Worm (Caenorhabditis elegans): ENCODE data around the gene Y54E2A.4.

Y54E2A.4 gene

ce11 chrII:14794935-14795454 is 40.6 kb downstream of the Y54E2A.4 start, which contains the start of gene eif-3.B (continued):
- TF ChIP-seq nhr-67 (tag; optimal IDR thresholded peaks at IDR 0.05) (no peak), unc-39 (tag; optimal IDR thresholded peaks at IDR 0.05) (no peak), snpc-4 (tag; optimal IDR thresholded peaks at IDR 0.05) (peak; percentile 96)

- peak; percentile 40 for TF ChIP-seq snpc-4 (tag; optimal IDR thresholded peaks at IDR 0.05)
- peak; percentile 24 for TF ChIP-seq skn-1 (tag; optimal IDR thresholded peaks at IDR 0.05)
- TF ChIP-seq ceh-28 (tag; optimal IDR thresholded peaks at IDR 0.05) = no peak
- no peak for TF ChIP-seq ceh-9 (tag; optimal IDR thresholded peaks at IDR 0.05)
- no peak for TF ChIP-seq mml-1 (tag; optimal IDR thresholded peaks at IDR 0.05)
- TF ChIP-seq pha-4 (tag; optimal IDR thresholded peaks at IDR 0.05) = peak; percentile 57
- peak; percentile 15 for TF ChIP-seq nfya-1 (tag; optimal IDR thresholded peaks at IDR 0.05; ENCODE audit: insufficient read depth)
- peak; percentile 4 for TF ChIP-seq pqm-1 (tag; optimal IDR thresholded peaks at IDR 0.05)
- no peak for TF ChIP-seq lin-39 (tag; optimal IDR thresholded peaks at IDR 0.05)
- no peak for TF ChIP-seq fkh-10 (GFP tag; optimal IDR thresholded peaks at IDR 0.05)
- peak; percentile 10 for TF ChIP-seq nhr-43 (tag; optimal IDR thresholded peaks at IDR 0.05; ENCODE audit: poor library complexity, severe bottlenecking)
- TF ChIP-seq nhr-77 (tag; optimal IDR thresholded peaks at IDR 0.05) = peak; percentile 32
- TF ChIP-seq egl-5 (tag; optimal IDR thresholded peaks at IDR 0.05) = no peak
- peak; percentile 8 for TF ChIP-seq elt-2 (tag; optimal IDR thresholded peaks at IDR 0.05)
- no peak for TF ChIP-seq eor-1 (tag; optimal IDR thresholded peaks at IDR 0.05)
- TF ChIP-seq ceh-82 (tag; optimal IDR thresholded peaks at IDR 0.05) = no peak
- peak; percentile 29 for TF ChIP-seq hmg-11 (tag; optimal IDR thresholded peaks at IDR 0.05)
- peak; percentile 8 for TF ChIP-seq nhr-23 (tag; optimal IDR thresholded peaks at IDR 0.05)
These were observed 43.7 kb downstream of the Y54E2A.4 start, which contains the start of gene tbc-20 for ce11 chrII:14798047-14798522. Gene tbc-20, plus strand, starts transcription at chrII:14798472.

- TF ChIP-seq egl-5 (tag; optimal IDR thresholded peaks at IDR 0.05) (no peak), nhr-237 (tag; optimal IDR thresholded peaks at IDR 0.05) (no peak), mdl-1 (tag; optimal IDR thresholded peaks at IDR 0.05) (no peak), ZK546.5 (tag; optimal IDR thresholded peaks at IDR 0.05) (no peak), nhr-43 (tag; optimal IDR thresholded peaks at IDR 0.05; ENCODE audit: poor library complexity, severe bottlenecking) (no peak), lsy-12 (tag; optimal IDR thresholded peaks at IDR 0.05) (no peak), ztf-4 (tag; optimal IDR thresholded peaks at IDR 0.05) (no peak), nhr-23 (tag; optimal IDR thresholded peaks at IDR 0.05) (no peak), tbx-2 (tag; optimal IDR thresholded peaks at IDR 0.05) (no peak), elt-3 (tag; optimal IDR thresholded peaks at IDR 0.05) (no peak), nhr-67 (tag; optimal IDR thresholded peaks at IDR 0.05) (no peak)
These were observed 44.9 kb downstream of the Y54E2A.4 start for ce11 chrII:14799367-14799766.

- TF ChIP-seq egl-5 (tag; optimal IDR thresholded peaks at IDR 0.05) (no peak), unc-62 (GFP tag; optimal IDR thresholded peaks at IDR 0.05) (no peak), nhr-237 (tag; optimal IDR thresholded peaks at IDR 0.05) (no peak), pqm-1 (tag; optimal IDR thresholded peaks at IDR 0.05) (no peak), nhr-67 (tag; optimal IDR thresholded peaks at IDR 0.05) (no peak), nhr-77 (tag; optimal IDR thresholded peaks at IDR 0.05) (no peak), nhr-11 (tag; optimal IDR thresholded peaks at IDR 0.05) (no peak), nhr-12 (tag; optimal IDR thresholded peaks at IDR 0.05) (no peak), nhr-43 (tag; optimal IDR thresholded peaks at IDR 0.05; ENCODE audit: poor library complexity, severe bottlenecking) (peak; percentile 41), mml-1 (tag; optimal IDR thresholded peaks at IDR 0.05) (no peak), elt-2 (tag; optimal IDR thresholded peaks at IDR 0.05) (peak; percentile 6), R02D3.7 (tag; optimal IDR thresholded peaks at IDR 0.05) (no peak), hmg-11 (tag; optimal IDR thresholded peaks at IDR 0.05) (peak; percentile 75), nhr-23 (tag; optimal IDR thresholded peaks at IDR 0.05) (no peak), elt-3 (tag; optimal IDR thresholded peaks at IDR 0.05) (no peak), daf-12 (tag; optimal IDR thresholded peaks at IDR 0.05) (no peak), sea-2 (GFP tag; optimal IDR thresholded peaks at IDR 0.05) (no peak), nhr-28 (tag; optimal IDR thresholded peaks at IDR 0.05) (no peak), nhr-76 (tag; optimal IDR thresholded peaks at IDR 0.05) (no peak), elt-1 (tag; optimal IDR thresholded peaks at IDR 0.05) (no peak), aly-2 (tag; optimal IDR thresholded peaks at IDR 0.05) (no peak), mdl-1 (tag; optimal IDR thresholded peaks at IDR 0.05) (no peak), pha-4 (tag; optimal IDR thresholded peaks at IDR 0.05) (no peak), ceh-28 (tag; optimal IDR thresholded peaks at IDR 0.05) (no peak), ceh-82 (tag; optimal IDR thresholded peaks at IDR 0.05) (no peak), ceh-16 (tag; optimal IDR thresholded peaks at IDR 0.05) (no peak), ama-1 (optimal IDR thresholded peaks at IDR 0.05) (peak; percentile 45), unc-39 (tag; optimal IDR thresholded peaks at IDR 0.05) (no peak), lin-39 (tag; optimal IDR thresholded peaks at IDR 0.05) (peak; percentile 65), lin-15B (tag; optimal IDR thresholded peaks at IDR 0.05) (peak; percentile 37), ztf-11 (tag; optimal IDR thresholded peaks at IDR 0.05) (no peak), ztf-4 (tag; optimal IDR thresholded peaks at IDR 0.05) (no peak), fkh-2 (tag; optimal IDR thresholded peaks at IDR 0.05) (no peak), fos-1 (tag; optimal IDR thresholded peaks at IDR 0.05) (no peak), snpc-4 (tag; optimal IDR thresholded peaks at IDR 0.05) (peak; percentile 98), skn-1 (tag; optimal IDR thresholded peaks at IDR 0.05) (no peak), nhr-25 (tag; optimal IDR thresholded peaks at IDR 0.05) (no peak)
These were observed 46.7 kb downstream of the Y54E2A.4 start for ce11 chrII:14801086-14801531.

Measured in whole organism, L3 larva.